Worm (Caenorhabditis elegans) whole organism, L3 larva: ENCODE data around the gene T16G1.9.

ENCODE experiments used
- egl-27 ChIP-seq: sonication (generic microtip); optimal IDR thresholded peaks from 4 replicates; lab custom pipeline; 2017; ENCODE audit warnings: missing biosample characterization, missing genetic modification reagents, missing genetic modification characterization
- elt-1 ChIP-seq: fragments of 150-350 bp; optimal IDR thresholded peaks from 2 replicates; lab custom pipeline; 2014; ENCODE audit warnings: missing biosample characterization, missing genetic modification characterization
- elt-2 ChIP-seq: sonication (generic microtip); optimal IDR thresholded peaks from 2 replicates; lab custom pipeline; 2016; ENCODE audit warnings: missing genetic modification reagents, mild to moderate bottlenecking, missing genetic modification characterization, missing compliant biosample characterization
- ztf-11 ChIP-seq: fragments of 150-350 bp; optimal IDR thresholded peaks from 2 replicates; lab custom pipeline; 2014; ENCODE audit warnings: missing biosample characterization, missing genetic modification characterization

ce11 chrV:12898583-12899232 lies 52.0 kb downstream of the T16G1.9 start:
- TF ChIP-seq ztf-11 (tag; lab: Kevin White, UChicago) (no peak), egl-27 (tag; lab: Kevin White, UChicago) (no peak), elt-2 (no peak), elt-1 (tag; lab: Kevin White, UChicago) (no peak)
